Fruit fly (Drosophila melanogaster): Measurements from ENCODE around the gene cl.
A peak's percentile ranks its signal among the peaks of the same experiment; 100 is the strongest.

cl gene

DNA sequence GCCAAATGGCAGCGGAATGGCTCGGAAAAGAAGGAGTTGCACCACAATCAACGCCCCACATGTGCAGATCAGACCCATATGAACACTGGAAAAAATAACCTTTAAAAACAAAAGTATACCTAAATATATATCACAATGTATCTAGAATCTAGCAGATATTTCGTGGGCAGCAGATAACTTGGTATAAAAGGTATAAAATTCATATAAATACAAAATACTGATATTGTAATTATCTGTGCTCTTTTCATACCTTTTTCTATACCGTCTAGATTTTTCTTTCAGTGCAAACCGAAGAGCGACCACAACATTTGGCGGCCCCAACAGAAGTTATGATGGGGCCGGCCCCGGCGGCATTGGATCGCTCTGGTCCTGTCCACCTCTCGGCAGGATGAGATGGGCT, 18.6 kb upstream of the cl start:
- TF ChIP-seq CG15336 (GFP tag; IDR thresholded peaks at IDR 0.05) (no peak), CG3032 (tag; optimal IDR thresholded peaks at IDR 0.05) (peak; percentile 69), CG6808 (GFP tag; optimal IDR thresholded peaks at IDR 0.05) (peak; percentile 70), Blimp-1 (GFP tag; optimal IDR thresholded peaks at IDR 0.05) (peak; percentile 48), fkh (GFP tag; optimal IDR thresholded peaks at IDR 0.05) (no peak), CG34406 (GFP tag; optimal IDR thresholded peaks at IDR 0.05) (peak; percentile 65), CG7368 (GFP tag; optimal IDR thresholded peaks at IDR 0.05) (peak; percentile 10), Met (GFP tag; optimal IDR thresholded peaks at IDR 0.05) (peak; percentile 82), CG9139 (GFP tag; optimal IDR thresholded peaks at IDR 0.05) (peak; percentile 43), CG8319 (GFP tag; optimal IDR thresholded peaks at IDR 0.05) (peak; percentile 1), CG11902 (GFP tag; optimal IDR thresholded peaks at IDR 0.05) (no peak), acj6 (GFP tag; optimal IDR thresholded peaks at IDR 0.05) (peak; percentile 58), Lpt (GFP tag; optimal IDR thresholded peaks at IDR 0.05) (no peak), Eip93F (GFP tag; optimal IDR thresholded peaks at IDR 0.05) (peak; percentile 35), CG6163 (GFP tag; IDR thresholded peaks at IDR 0.05) (no peak), Ets21C (GFP tag; optimal IDR thresholded peaks at IDR 0.05) (peak; percentile 45), CG32006 (GFP tag; optimal IDR thresholded peaks at IDR 0.05) (peak; percentile 53), topi (GFP tag; optimal IDR thresholded peaks at IDR 0.05) (peak; percentile 67), Hr4 (GFP tag; optimal IDR thresholded peaks at IDR 0.05) (peak; percentile 24), vri (GFP tag; optimal IDR thresholded peaks at IDR 0.05) (peak; percentile 70), svp (GFP tag) (peak; percentile 87), cyc (GFP tag; optimal IDR thresholded peaks at IDR 0.05) (peak; percentile 61), Sox14 (GFP tag; optimal IDR thresholded peaks at IDR 0.05) (peak; percentile 52), spab (GFP tag; optimal IDR thresholded peaks at IDR 0.05) (peak; percentile 44), CG31627 (GFP tag; optimal IDR thresholded peaks at IDR 0.05) (peak; percentile 54), eg (GFP tag; IDR thresholded peaks at IDR 0.05) (no peak), Ets96B (tag; optimal IDR thresholded peaks at IDR 0.05) (peak; percentile 75), Hr38 (GFP tag; optimal IDR thresholded peaks at IDR 0.05) (no peak), CG6792 (GFP tag; optimal IDR thresholded peaks at IDR 0.05) (peak; percentile 57), Smox (GFP tag; optimal IDR thresholded peaks at IDR 0.05) (peak; percentile 75), CG6854 (GFP tag; optimal IDR thresholded peaks at IDR 0.05) (peak; percentile 47), net (GFP tag; optimal IDR thresholded peaks at IDR 0.05) (peak; percentile 44), CG8119 (GFP tag; IDR thresholded peaks at IDR 0.05) (0 out of 3 replicates have a peak, but pooled peaks have one; percentile 28), esn (GFP tag; optimal IDR thresholded peaks at IDR 0.05) (peak; percentile 84), salr (GFP tag; optimal IDR thresholded peaks at IDR 0.05) (peak in 1 of 2 experiments; percentile 33), CG10669 (GFP tag; optimal IDR thresholded peaks at IDR 0.05) (peak; percentile 46), CG6276 (GFP tag; optimal IDR thresholded peaks at IDR 0.05) (no peak), dac (GFP tag; optimal IDR thresholded peaks at IDR 0.05) (no peak), CG1621 (tag; optimal IDR thresholded peaks at IDR 0.05) (peak; percentile 39), CG16779 (tag; optimal IDR thresholded peaks at IDR 0.05) (peak; percentile 12), Sox102F (GFP tag; optimal IDR thresholded peaks at IDR 0.05) (peak; percentile 68), fd59A (GFP tag; optimal IDR thresholded peaks at IDR 0.05) (peak; percentile 55), pdm3 (GFP tag; optimal IDR thresholded peaks at IDR 0.05) (peak; percentile 54), achi (GFP tag; optimal IDR thresholded peaks at IDR 0.05) (peak; percentile 57), Gug (GFP tag; IDR thresholded peaks at IDR 0.05) (no peak), lz (GFP tag; optimal IDR thresholded peaks at IDR 0.05) (peak; percentile 76), fd85E (GFP tag; optimal IDR thresholded peaks at IDR 0.05) (no peak), CG4318 (GFP tag; optimal IDR thresholded peaks at IDR 0.05) (no peak), OdsH (GFP tag; optimal IDR thresholded peaks at IDR 0.05) (peak; percentile 42), CG8632 (GFP tag; optimal IDR thresholded peaks at IDR 0.05) (peak; percentile 56), Sox15 (GFP tag; optimal IDR thresholded peaks at IDR 0.05) (peak; percentile 14), CG3919 (GFP tag; optimal IDR thresholded peaks at IDR 0.05) (peak; percentile 68)

Data from whole organism, prepupa.